Fruit fly (Drosophila melanogaster): ENCODE measurements around the gene unc80.

DNA sequence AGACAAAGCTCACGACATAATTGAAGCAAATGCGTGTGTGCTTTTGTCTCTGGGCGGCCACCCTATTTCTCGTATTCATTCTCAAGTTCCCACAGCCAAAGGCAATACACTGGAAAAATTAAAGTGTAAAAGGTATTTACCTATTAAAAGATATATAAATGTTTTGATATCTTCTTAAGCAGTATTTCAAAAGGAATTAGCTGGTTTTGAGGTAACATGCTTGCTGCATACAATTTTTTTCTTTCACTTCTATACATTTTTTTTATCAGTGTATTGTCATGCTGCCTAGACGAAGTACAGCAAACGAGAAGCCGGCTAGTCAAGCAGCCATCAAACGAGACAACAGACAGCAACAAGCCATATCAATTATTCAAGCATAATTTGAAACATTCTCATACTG is 48.4 kb upstream of the unc80 start:
- no peak for TF ChIP-seq insv (optimal IDR thresholded peaks at IDR 0.05)
- TF ChIP-seq h (optimal IDR thresholded peaks at IDR 0.05), result no peak
- TF ChIP-seq psq (optimal IDR thresholded peaks at IDR 0.05), result no peak
- TF ChIP-seq Sin3A (optimal IDR thresholded peaks at IDR 0.05), result no peak
- no peak for TF ChIP-seq ttk (optimal IDR thresholded peaks at IDR 0.05)
